Fruit fly (Drosophila melanogaster) whole organism, embryonic: ENCODE measurements around the gene foxo.

ENCODE experiments used
- Ada2b ChIP-seq: fragments of 200-800 bp; sonication (Bioruptor generic); IDR thresholded peaks from 2 replicates; pipeline ENCODE4 v1.3.6; 2022; ENCODE audit warnings: missing biosample characterization, missing genetic modification characterization
- Atf-2 ChIP-seq: fragments of 200-800 bp; sonication (Bioruptor generic); optimal IDR thresholded peaks from 2 replicates; lab custom pipeline; 2016; ENCODE audit warnings: missing biosample characterization, missing genetic modification characterization
- B-H1 ChIP-seq: fragments of 200-800 bp; sonication (Bioruptor generic); IDR thresholded peaks from 3 replicates; pipeline ENCODE4 v1.3.6; 2022; ENCODE audit warnings: missing biosample characterization, missing genetic modification characterization
- Bgb ChIP-seq: fragments of 200-800 bp; sonication (Bioruptor generic); IDR thresholded peaks from 2 replicates; pipeline ENCODE4 v1.3.6; 2022; ENCODE audit warnings: missing biosample characterization, missing genetic modification characterization; ENCODE audit not compliant: partially characterized antibody
- C15 ChIP-seq: fragments of 200-800 bp; sonication (Bioruptor generic); IDR thresholded peaks from 3 replicates; pipeline ENCODE4 v1.3.6; 2022; ENCODE audit warnings: missing biosample characterization, missing genetic modification characterization
- CG12071 ChIP-seq: fragments of 200-800 bp; sonication (Bioruptor generic); optimal IDR thresholded peaks from 3 replicates; lab custom pipeline; 2018; ENCODE audit warnings: missing biosample characterization, mild to moderate bottlenecking, missing genetic modification characterization
- CG12219 ChIP-seq: fragments of 200-800 bp; sonication (Bioruptor generic); optimal IDR thresholded peaks from 3 replicates; lab custom pipeline; 2018; ENCODE audit warnings: missing biosample characterization, mild to moderate bottlenecking, missing genetic modification characterization
- CG12236 ChIP-seq: fragments of 200-800 bp; sonication (Bioruptor generic); optimal IDR thresholded peaks from 2 replicates; lab custom pipeline; 2016; ENCODE audit warnings: missing biosample characterization, missing genetic modification characterization
- CG12299 ChIP-seq: fragments of 200-800 bp; sonication (Bioruptor generic); optimal IDR thresholded peaks from 2 replicates; lab custom pipeline; 2018; ENCODE audit warnings: missing biosample characterization, mild to moderate bottlenecking, missing genetic modification characterization
- CG12942 ChIP-seq: fragments of 200-800 bp; sonication (Bioruptor generic); optimal IDR thresholded peaks from 3 replicates; lab custom pipeline; 2016; ENCODE audit warnings: missing biosample characterization, missing genetic modification characterization
- CG13775 ChIP-seq: fragments of 200-800 bp; sonication (Bioruptor generic); optimal IDR thresholded peaks from 3 replicates; lab custom pipeline; 2017; ENCODE audit warnings: missing biosample characterization, mild to moderate bottlenecking, missing genetic modification characterization
- CG16813 ChIP-seq: fragments of 200-800 bp; sonication (Bioruptor generic); IDR thresholded peaks from 3 replicates; pipeline ENCODE4 v1.3.6; 2022; ENCODE audit warnings: missing biosample characterization, missing genetic modification characterization; ENCODE audit not compliant: partially characterized antibody
- CG17359 ChIP-seq: fragments of 200-800 bp; sonication (Bioruptor generic); optimal IDR thresholded peaks from 3 replicates; lab custom pipeline; 2018; ENCODE audit warnings: missing biosample characterization, mild to moderate bottlenecking, missing genetic modification characterization, moderate library complexity
- CG17912 ChIP-seq: fragments of 200-800 bp; sonication (Bioruptor generic); optimal IDR thresholded peaks from 2 replicates; lab custom pipeline; 2018; ENCODE audit warnings: missing biosample characterization, mild to moderate bottlenecking, missing genetic modification characterization
- CG1832 ChIP-seq: fragments of 200-800 bp; sonication (Bioruptor generic); optimal IDR thresholded peaks from 2 replicates; lab custom pipeline; 2017; ENCODE audit warnings: missing biosample characterization, mild to moderate bottlenecking, missing genetic modification characterization, inconsistent platforms
- CG18599 ChIP-seq: fragments of 200-800 bp; sonication (Bioruptor generic); optimal IDR thresholded peaks from 3 replicates; lab custom pipeline; 2017; ENCODE audit warnings: missing biosample characterization, missing genetic modification characterization, mild to moderate bottlenecking, moderate library complexity, missing genetic modification reagents
- CG32767 ChIP-seq: fragments of 200-800 bp; sonication (Bioruptor generic); IDR thresholded peaks from 2 replicates; pipeline ENCODE4 v1.3.6; 2022; ENCODE audit warnings: missing biosample characterization, missing genetic modification characterization
- CG34422 ChIP-seq: fragments of 200-800 bp; sonication (Bioruptor generic); IDR thresholded peaks from 3 replicates; pipeline ENCODE4 v1.3.6; 2022; ENCODE audit warnings: missing biosample characterization, missing genetic modification characterization
- CG3838 ChIP-seq: fragments of 200-800 bp; sonication (Bioruptor generic); optimal IDR thresholded peaks from 3 replicates; lab custom pipeline; 2016; ENCODE audit warnings: missing biosample characterization, missing genetic modification characterization
- CG3847 ChIP-seq: fragments of 200-800 bp; sonication (Bioruptor generic); IDR thresholded peaks from 2 replicates; pipeline ENCODE4 v1.3.6; 2022; ENCODE audit warnings: missing biosample characterization, missing genetic modification characterization
- CG4730 ChIP-seq: fragments of 200-800 bp; sonication (Bioruptor generic); IDR thresholded peaks from 2 replicates; pipeline ENCODE4 v1.3.6; 2022; ENCODE audit warnings: missing biosample characterization, missing genetic modification characterization
- CG5180 ChIP-seq: fragments of 200-800 bp; sonication (Bioruptor generic); optimal IDR thresholded peaks from 3 replicates; lab custom pipeline; 2017; ENCODE audit warnings: missing biosample characterization, missing genetic modification characterization, mild to moderate bottlenecking, moderate library complexity, missing genetic modification reagents
- CG5245 ChIP-seq: fragments of 200-800 bp; sonication (Bioruptor generic); optimal IDR thresholded peaks from 3 replicates; lab custom pipeline; 2016; ENCODE audit warnings: missing biosample characterization, missing genetic modification characterization
- CG5953 ChIP-seq: fragments of 200-800 bp; sonication (Bioruptor generic); IDR thresholded peaks from 2 replicates; pipeline ENCODE4 v1.3.6; 2022; ENCODE audit warnings: missing biosample characterization, missing genetic modification characterization
- CG6689 ChIP-seq: fragments of 200-800 bp; sonication (Bioruptor generic); IDR thresholded peaks from 2 replicates; pipeline ENCODE4 v1.3.6; 2022; ENCODE audit warnings: missing biosample characterization, missing genetic modification characterization
- CG8944 ChIP-seq: fragments of 200-800 bp; sonication (Bioruptor generic); optimal IDR thresholded peaks from 3 replicates; lab custom pipeline; 2016; ENCODE audit warnings: missing biosample characterization, missing genetic modification characterization
- CG9215 ChIP-seq: fragments of 200-800 bp; sonication (Bioruptor generic); IDR thresholded peaks from 2 replicates; pipeline ENCODE4 v1.3.6; 2022; ENCODE audit warnings: missing biosample characterization, missing genetic modification characterization
- Chrac-16 ChIP-seq: fragments of 200-800 bp; sonication (Bioruptor generic); optimal IDR thresholded peaks from 3 replicates; lab custom pipeline; 2016; ENCODE audit warnings: missing biosample characterization, missing genetic modification characterization
- CkIIα-i1 ChIP-seq: fragments of 200-800 bp; sonication (Bioruptor generic); IDR thresholded peaks from 2 replicates; pipeline ENCODE4 v1.3.6; 2022; ENCODE audit warnings: missing biosample characterization, missing genetic modification characterization
- Ets97D ChIP-seq: fragments of 200-800 bp; sonication (Bioruptor generic); optimal IDR thresholded peaks from 3 replicates; lab custom pipeline; 2016; ENCODE audit warnings: missing biosample characterization, missing genetic modification characterization
- HHEX ChIP-seq: fragments of 200-800 bp; sonication (Bioruptor generic); optimal IDR thresholded peaks from 3 replicates; lab custom pipeline; 2017; ENCODE audit warnings: missing biosample characterization, mild to moderate bottlenecking, missing genetic modification characterization, missing genetic modification reagents
- Hmr ChIP-seq: fragments of 200-800 bp; sonication (Bioruptor generic); optimal IDR thresholded peaks from 3 replicates; lab custom pipeline; 2017; ENCODE audit warnings: mild to moderate bottlenecking, missing biosample characterization, missing genetic modification reagents, missing genetic modification characterization
- Nf-YA ChIP-seq: fragments of 200-800 bp; sonication (Bioruptor generic); IDR thresholded peaks from 2 replicates; pipeline ENCODE4 v1.3.6; 2022; ENCODE audit warnings: missing biosample characterization, missing genetic modification characterization
- Ravus ChIP-seq: fragments of 200-800 bp; sonication (Bioruptor generic); IDR thresholded peaks from 2 replicates; pipeline ENCODE4 v1.3.6; 2022; ENCODE audit warnings: missing biosample characterization, missing genetic modification characterization
- Sry-δ ChIP-seq: fragments of 200-800 bp; sonication (Bioruptor generic); optimal IDR thresholded peaks from 2 replicates; lab custom pipeline; 2016; ENCODE audit warnings: missing biosample characterization, missing genetic modification characterization
- Usf ChIP-seq: fragments of 200-800 bp; sonication (Bioruptor generic); optimal IDR thresholded peaks from 2 replicates; lab custom pipeline; 2017; ENCODE audit warnings: missing genotype, missing biosample characterization, missing genetic modification characterization
- abd-A ChIP-seq: fragments of 200-800 bp; sonication (Bioruptor generic); optimal IDR thresholded peaks from 3 replicates; lab custom pipeline; 2019; ENCODE audit warnings: missing biosample characterization, mild to moderate bottlenecking, missing genetic modification characterization, moderate library complexity
- al ChIP-seq: fragments of 200-800 bp; sonication (Bioruptor generic); IDR thresholded peaks from 2 replicates; pipeline ENCODE4 v1.3.6; 2022; ENCODE audit warnings: missing biosample characterization, missing genetic modification characterization
- az2 ChIP-seq: fragments of 200-800 bp; sonication (Bioruptor generic); optimal IDR thresholded peaks from 3 replicates; lab custom pipeline; 2016; ENCODE audit warnings: missing biosample characterization, missing genetic modification characterization
- btn ChIP-seq: fragments of 200-800 bp; sonication (Bioruptor generic); optimal IDR thresholded peaks from 2 replicates; lab custom pipeline; 2016; ENCODE audit warnings: missing biosample characterization, missing genetic modification characterization
- cad ChIP-seq: fragments of >200 bp; optimal IDR thresholded peaks from 2 replicates; lab custom pipeline; 2017; ENCODE audit warnings: missing biosample characterization, missing genetic modification characterization
- caup ChIP-seq: fragments of 200-800 bp; sonication (Bioruptor generic); optimal IDR thresholded peaks from 3 replicates; lab custom pipeline; 2017; ENCODE audit warnings: missing biosample characterization, mild to moderate bottlenecking, missing genetic modification characterization, moderate library complexity; ENCODE audit not compliant: severe bottlenecking
- cwo ChIP-seq: fragments of 200-800 bp; sonication (Bioruptor generic); optimal IDR thresholded peaks from 3 replicates; lab custom pipeline; 2017; ENCODE audit warnings: missing biosample characterization, missing genetic modification characterization, mild to moderate bottlenecking, moderate library complexity, missing genetic modification reagents
- ems ChIP-seq: fragments of 200-800 bp; sonication (Bioruptor generic); optimal IDR thresholded peaks from 3 replicates; lab custom pipeline; 2016; ENCODE audit warnings: missing biosample characterization, missing genetic modification characterization
- gfzf ChIP-seq: fragments of 200-800 bp; sonication (Bioruptor generic); optimal IDR thresholded peaks from 2 replicates; lab custom pipeline; 2016; ENCODE audit warnings: missing biosample characterization, mild to moderate bottlenecking, missing genetic modification characterization, moderate library complexity
- gro ChIP-seq: fragments of 200-800 bp; sonication (Bioruptor generic); optimal IDR thresholded peaks from 2 replicates; lab custom pipeline; 2016; ENCODE audit warnings: missing biosample characterization, missing genetic modification characterization
- ken ChIP-seq: fragments of 200-800 bp; sonication (Bioruptor generic); IDR thresholded peaks from 3 replicates; pipeline ENCODE4 v1.3.6; 2022; ENCODE audit warnings: missing biosample characterization, missing genetic modification characterization
- kni ChIP-seq: fragments of 200-800 bp; sonication (Bioruptor generic); optimal IDR thresholded peaks from 3 replicates; lab custom pipeline; 2017; ENCODE audit warnings: mild to moderate bottlenecking, missing biosample characterization, missing genetic modification reagents, missing genetic modification characterization
- pita ChIP-seq: fragments of 200-800 bp; sonication (Bioruptor generic); optimal IDR thresholded peaks from 2 replicates; lab custom pipeline; 2017; ENCODE audit warnings: missing biosample characterization, mild to moderate bottlenecking, missing genetic modification characterization
- slou ChIP-seq: fragments of 200-800 bp; sonication (Bioruptor generic); optimal IDR thresholded peaks from 3 replicates; lab custom pipeline; 2016; ENCODE audit warnings: missing biosample characterization, missing genetic modification characterization
- sug ChIP-seq: fragments of 200-800 bp; optimal IDR thresholded peaks from 2 replicates; lab custom pipeline; 2019; ENCODE audit warnings: missing biosample characterization, mild to moderate bottlenecking, missing genetic modification characterization, moderate library complexity

Gene foxo

DNA sequence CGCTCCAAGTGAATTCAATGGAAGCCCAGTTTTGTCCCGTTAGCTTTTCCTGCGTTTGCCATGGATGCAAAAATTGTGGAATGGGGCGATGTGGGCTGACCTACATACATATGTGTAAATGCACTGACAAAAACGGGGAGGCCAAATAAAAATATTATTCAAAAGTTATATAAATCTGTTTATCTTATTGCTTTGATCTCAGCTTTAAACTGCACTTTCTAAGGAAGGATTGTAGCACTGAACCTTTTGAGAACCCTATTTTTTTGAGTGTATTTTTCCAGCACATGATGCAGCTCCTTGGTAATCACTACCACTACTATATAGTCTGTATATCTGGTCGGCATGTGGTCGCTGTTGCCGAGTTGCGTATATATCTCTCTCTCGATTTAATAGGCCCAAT, 20.3 kb downstream of the foxo start (continued):
- peak; percentile 6 for TF ChIP-seq Chrac-16
- TF ChIP-seq Usf (GFP tag; lab: Kevin White, UChicago): no peak
- TF ChIP-seq C15: 0 out of 3 replicates have a peak, but pooled peaks have one; percentile 4
- TF ChIP-seq Ada2b: peak; percentile 56; the same call in 1 of the 2 replicates
- no peak; the same call in 1 of the 2 replicates for TF ChIP-seq CG9215 (GFP tag; lab: Robert Waterston, UW)
- no peak for TF ChIP-seq CG13775 (GFP tag; lab: Kevin White, UChicago)
- TF ChIP-seq CG5245 (GFP tag; lab: Kevin White, UChicago): peak; percentile 60
- TF ChIP-seq CG1832 (GFP tag; lab: Kevin White, UChicago): no peak
- TF ChIP-seq ems (GFP tag; lab: Kevin White, UChicago): peak; percentile 18
- no peak for TF ChIP-seq CG3838 (GFP tag; lab: Kevin White, UChicago)
- no peak for TF ChIP-seq CkIIα-i1
- peak; percentile 53; the same call in 2 of the 3 replicates for TF ChIP-seq CG34422 (GFP tag; lab: Robert Waterston, UW)
- no peak for TF ChIP-seq cad (GFP tag; lab: Kevin White, UChicago)
- TF ChIP-seq CG12071: peak; percentile 21
- no peak for TF ChIP-seq caup (GFP tag; lab: Kevin White, UChicago)
- no peak for TF ChIP-seq gro (GFP tag; lab: Kevin White, UChicago)
- no peak for TF ChIP-seq Bgb
- peak; percentile 58 for TF ChIP-seq HHEX (GFP tag; lab: Kevin White, UChicago)
- TF ChIP-seq az2 (GFP tag; lab: Kevin White, UChicago): peak; percentile 11
- no peak for TF ChIP-seq CG8944 (GFP tag; lab: Kevin White, UChicago)
- TF ChIP-seq CG18599 (GFP tag; lab: Kevin White, UChicago): peak; percentile 36
- TF ChIP-seq CG3847 (GFP tag; lab: Robert Waterston, UW): peak; percentile 25; the same call in 1 of the 2 replicates
- no peak for TF ChIP-seq CG12236 (GFP tag; lab: Kevin White, UChicago)
- no peak for TF ChIP-seq CG16813
- peak; percentile 52 for TF ChIP-seq cwo
- no peak for TF ChIP-seq Ets97D (GFP tag; lab: Kevin White, UChicago)
- TF ChIP-seq CG17912 (GFP tag; lab: Kevin White, UChicago): no peak
- TF ChIP-seq Ravus: peak; percentile 22; the same call in 1 of the 2 replicates
- 0 out of 3 replicates have a peak, but pooled peaks have one; percentile 45 for TF ChIP-seq ken
- TF ChIP-seq sug (tag; lab: Kevin White, UChicago): no peak
- no peak for TF ChIP-seq gfzf (GFP tag; lab: Kevin White, UChicago)
- no peak for TF ChIP-seq kni (GFP tag; lab: Kevin White, UChicago)
- no peak for TF ChIP-seq abd-A (tag; lab: Kevin White, UChicago)
- TF ChIP-seq CG17359: peak; percentile 59
- TF ChIP-seq CG12299 (tag; lab: Kevin White, UChicago): no peak
- no peak for TF ChIP-seq Sry-δ
- peak; percentile 38; the same call in 1 of the 3 replicates for TF ChIP-seq B-H1 (GFP tag; lab: Robert Waterston, UW)
- no peak for TF ChIP-seq CG4730 (GFP tag; lab: Robert Waterston, UW)
- no peak for TF ChIP-seq btn (GFP tag; lab: Kevin White, UChicago)
- no peak for TF ChIP-seq Hmr
- no peak for TF ChIP-seq CG5180 (GFP tag; lab: Kevin White, UChicago)
- no peak for TF ChIP-seq pita (GFP tag; lab: Kevin White, UChicago)
- TF ChIP-seq CG6689 (GFP tag; lab: Robert Waterston, UW): peak; percentile 44; the same call in 1 of the 2 replicates
- no peak for TF ChIP-seq al (GFP tag; lab: Robert Waterston, UW)
- TF ChIP-seq CG12942: peak; percentile 2
- TF ChIP-seq Atf-2 (GFP tag; lab: Kevin White, UChicago): no peak
- peak; percentile 12; the same call in 1 of the 2 replicates for TF ChIP-seq CG5953 (GFP tag; lab: Robert Waterston, UW)
- no peak for TF ChIP-seq CG32767 (GFP tag; lab: Robert Waterston, UW)
- TF ChIP-seq Nf-YA (GFP tag; lab: Robert Waterston, UW): no peak
- no peak for TF ChIP-seq slou (GFP tag; lab: Kevin White, UChicago)
- TF ChIP-seq CG12219 (GFP tag; lab: Kevin White, UChicago): no peak
